Worm (Caenorhabditis elegans): Measurements from ENCODE around the gene Y45F10C.2.
"Not testable (repeated sequence)": the region's sequence is repeated elsewhere in the genome, so short reads cannot be mapped to it uniquely, and the experiment has no call there.

Y45F10C.2 gene

DNA sequence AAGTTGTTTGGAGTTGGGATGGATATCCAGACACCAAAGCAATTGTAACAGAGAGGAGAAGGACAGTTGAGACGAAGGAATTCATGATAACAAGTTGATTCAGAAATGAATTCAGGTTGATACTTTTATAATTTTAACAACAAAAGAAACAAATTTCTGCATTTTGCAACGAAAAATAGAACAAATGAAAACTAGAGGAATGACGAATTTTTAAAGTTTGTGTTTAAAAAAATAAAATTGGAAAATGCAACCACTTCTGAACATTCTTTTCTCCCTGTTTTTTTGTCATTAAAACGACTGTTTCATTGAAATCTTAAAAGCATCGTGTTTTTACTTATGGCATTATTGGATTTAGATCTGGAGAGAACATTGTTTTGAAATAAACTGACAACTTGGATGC is at the start of gene Y45F10C.2:
Y45F10C.2 (minus strand) TSS at position 101 of the 400 bp plus-strand sequence.
- not testable (repeated sequence) for TF ChIP-seq hlh-6, nhr-11, F13H6.1 (tag; optimal IDR thresholded peaks at IDR 0.05)

- TF ChIP-seq unc-55 (GFP tag; optimal IDR thresholded peaks at IDR 0.05) (peak; percentile 77), hlh-15 (tag; optimal IDR thresholded peaks at IDR 0.05) (no peak)
Measured at ce11 chrIV:13710367-13710766, 47.9 kb upstream of the Y45F10C.2 start.

ce11 chrIV:13709069-13709640 is 46.7 kb upstream of the Y45F10C.2 start:
- no peak for TF ChIP-seq unc-42 (tag; optimal IDR thresholded peaks at IDR 0.05)

- TF ChIP-seq Y22D7AL.16 (tag; optimal IDR thresholded peaks at IDR 0.05) (no peak), ttx-3 (tag; optimal IDR thresholded peaks at IDR 0.05) (no peak), unc-3 (GFP tag; conservative IDR thresholded peaks at IDR 0.05) (no peak), unc-3 (tag; optimal IDR thresholded peaks at IDR 0.05) (no peak), pqm-1 (tag; optimal IDR thresholded peaks at IDR 0.05) (peak; percentile 17), mec-3 (tag; optimal IDR thresholded peaks at IDR 0.05; ENCODE audit: borderline replicate concordance) (no peak), dve-1 (tag; optimal IDR thresholded peaks at IDR 0.05) (no peak), hlh-6 (tag; optimal IDR thresholded peaks at IDR 0.05) (no peak), tbx-7 (tag; optimal IDR thresholded peaks at IDR 0.05) (no peak), unc-55 (GFP tag; optimal IDR thresholded peaks at IDR 0.05) (peak; percentile 38), eyg-1 (tag; optimal IDR thresholded peaks at IDR 0.05) (no peak), tbx-2 (tag; optimal IDR thresholded peaks at IDR 0.05) (peak; percentile 1), syd-9 (tag; optimal IDR thresholded peaks at IDR 0.05) (no peak), elt-2 (tag; optimal IDR thresholded peaks at IDR 0.05) (peak; percentile 89)
Measured at ce11 chrIV:13707894-13708293, 45.4 kb upstream of the Y45F10C.2 start.

DNA sequence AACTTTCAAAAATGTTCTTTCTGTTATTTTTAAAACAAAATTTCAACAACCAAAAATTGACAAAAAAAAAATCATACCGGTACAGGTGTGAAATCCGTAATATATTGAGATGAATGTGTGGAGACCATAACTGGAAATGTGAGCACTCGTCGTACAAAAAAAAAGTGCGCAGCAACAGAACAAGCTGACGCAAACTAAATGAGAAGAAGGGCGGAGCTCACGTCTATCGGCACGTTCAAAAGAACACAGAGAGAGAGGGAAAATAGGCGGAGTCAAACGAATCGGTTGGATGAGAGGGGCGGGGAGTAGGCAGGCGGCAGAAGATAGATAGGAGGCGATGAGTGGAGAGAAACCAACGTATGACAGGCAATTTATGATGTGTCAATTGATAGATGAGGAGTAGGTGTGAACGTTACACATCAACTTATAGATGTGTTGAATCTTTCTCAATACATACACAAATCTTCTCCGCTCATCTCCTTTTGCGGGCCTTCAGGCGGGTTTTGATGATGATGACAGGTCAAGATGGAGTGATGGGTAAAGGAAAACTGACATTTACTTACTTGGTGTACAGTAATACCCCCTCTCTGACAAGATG is 41.5 kb upstream of the Y45F10C.2 start, which contains the start of gene tlp-1:
tlp-1 (minus strand) TSS at position 255 of the 598 bp plus-strand sequence.
- TF ChIP-seq nhr-232 (tag; optimal IDR thresholded peaks at IDR 0.05), result no peak
- no peak for TF ChIP-seq ceh-31 (tag; optimal IDR thresholded peaks at IDR 0.05)
- no peak for TF ChIP-seq mec-3 (tag; optimal IDR thresholded peaks at IDR 0.05; ENCODE audit: borderline replicate concordance)
- TF ChIP-seq hlh-13 (GFP tag; optimal IDR thresholded peaks at IDR 0.05), result no peak
- TF ChIP-seq tbx-2 (tag; optimal IDR thresholded peaks at IDR 0.05), result peak; percentile 65
- TF ChIP-seq unc-3 (GFP tag; conservative IDR thresholded peaks at IDR 0.05), result no peak
- TF ChIP-seq unc-3 (tag; optimal IDR thresholded peaks at IDR 0.05), result no peak
- no peak for TF ChIP-seq ceh-2 (tag; optimal IDR thresholded peaks at IDR 0.05)
- no peak for TF ChIP-seq K02D7.2 (tag; optimal IDR thresholded peaks at IDR 0.05)
- no peak for TF ChIP-seq ceh-9 (tag; optimal IDR thresholded peaks at IDR 0.05)
- TF ChIP-seq che-1 (tag; optimal IDR thresholded peaks at IDR 0.05), result no peak
- no peak for TF ChIP-seq ceh-24 (tag; optimal IDR thresholded peaks at IDR 0.05)
- TF ChIP-seq pros-1 (tag; optimal IDR thresholded peaks at IDR 0.05), result no peak
- TF ChIP-seq zip-5 (tag; optimal IDR thresholded peaks at IDR 0.05), result no peak
- no peak for TF ChIP-seq madf-2 (tag; optimal IDR thresholded peaks at IDR 0.05)
- TF ChIP-seq sdc-2 (tag; optimal IDR thresholded peaks at IDR 0.05), result no peak
- TF ChIP-seq unc-86 (tag; optimal IDR thresholded peaks at IDR 0.05), result no peak
- no peak for TF ChIP-seq pqm-1 (tag; optimal IDR thresholded peaks at IDR 0.05)
- TF ChIP-seq fkh-6 (tag; optimal IDR thresholded peaks at IDR 0.05), result no peak
- peak; percentile 46 for TF ChIP-seq C08G9.2 (tag; optimal IDR thresholded peaks at IDR 0.05)
- no peak for TF ChIP-seq C38D4.7 (GFP tag; optimal IDR thresholded peaks at IDR 0.05)
- TF ChIP-seq pha-4 (tag; optimal IDR thresholded peaks at IDR 0.05), result no peak
- no peak for TF ChIP-seq ahr-1 (tag; optimal IDR thresholded peaks at IDR 0.05)
- TF ChIP-seq rnt-1 (tag; optimal IDR thresholded peaks at IDR 0.05), result peak; percentile 87
- no peak for TF ChIP-seq ceh-22 (tag; optimal IDR thresholded peaks at IDR 0.05)
- TF ChIP-seq unc-55 (GFP tag; optimal IDR thresholded peaks at IDR 0.05), result peak; percentile 99
- TF ChIP-seq syd-9 (tag; optimal IDR thresholded peaks at IDR 0.05), result no peak
- TF ChIP-seq hlh-8 (tag; optimal IDR thresholded peaks at IDR 0.05), result no peak
- no peak for TF ChIP-seq ceh-30 (tag; optimal IDR thresholded peaks at IDR 0.05)
- no peak for TF ChIP-seq hlh-6 (tag; optimal IDR thresholded peaks at IDR 0.05)
- TF ChIP-seq ceh-6 (GFP tag; optimal IDR thresholded peaks at IDR 0.05), result no peak
- TF ChIP-seq lin-11 (tag; optimal IDR thresholded peaks at IDR 0.05), result no peak
- TF ChIP-seq ceh-18 (tag; optimal IDR thresholded peaks at IDR 0.05), result peak; percentile 42
- no peak for TF ChIP-seq elt-4 (tag; optimal IDR thresholded peaks at IDR 0.05)
